Fruit fly (Drosophila melanogaster): ENCODE measurements around the gene CG31523.

CG31523 gene

dm6 chr3R:4433441-4434077, 45.4 kb downstream of the CG31523 start, which contains the start of the genes eIF3a and CG1074 (continued):
- TF ChIP-seq CG11093 (GFP tag; IDR thresholded peaks at IDR 0.05) (0 out of 3 replicates have a peak, but pooled peaks have one; percentile 8), CG8388 (GFP tag; optimal IDR thresholded peaks at IDR 0.05) (no peak), CG14860 (GFP tag; IDR thresholded peaks at IDR 0.05; ENCODE audit: partially characterized antibody) (peak; percentile 97), zen (tag; optimal IDR thresholded peaks at IDR 0.05) (peak; percentile 84), CG10274 (GFP tag; optimal IDR thresholded peaks at IDR 0.05) (peak; percentile 39), ind (GFP tag; optimal IDR thresholded peaks at IDR 0.05) (peak; percentile 16), nmo (GFP tag; optimal IDR thresholded peaks at IDR 0.05) (peak; percentile 77), sr (GFP tag; IDR thresholded peaks at IDR 0.05) (peak; percentile 69; the same call in 2 of the 3 replicates), gsb-n (tag; optimal IDR thresholded peaks at IDR 0.05) (no peak), dysf (GFP tag; IDR thresholded peaks at IDR 0.05) (peak; percentile 40; the same call in 1 of the 3 replicates), CG12769 (tag; optimal IDR thresholded peaks at IDR 0.05) (no peak), CHES-1-like (GFP tag; optimal IDR thresholded peaks at IDR 0.05) (peak; percentile 75), shn (GFP tag; optimal IDR thresholded peaks at IDR 0.05) (peak; percentile 51), CG18619 (GFP tag; optimal IDR thresholded peaks at IDR 0.05) (peak; percentile 70), sc (optimal IDR thresholded peaks at IDR 0.05) (no peak), sc (GFP tag; optimal IDR thresholded peaks at IDR 0.05) (no peak), D (optimal IDR thresholded peaks at IDR 0.05) (no peak), D (GFP tag; optimal IDR thresholded peaks at IDR 0.05) (no peak), lbe (GFP tag; optimal IDR thresholded peaks at IDR 0.05) (peak; percentile 64), PHDP (tag; optimal IDR thresholded peaks at IDR 0.05) (peak; percentile 49), CG6813 (GFP tag; optimal IDR thresholded peaks at IDR 0.05) (no peak), H2.0 (GFP tag; IDR thresholded peaks at IDR 0.05) (peak; percentile 31; the same call in 1 of the 2 replicates), eve (GFP tag; optimal IDR thresholded peaks at IDR 0.05) (no peak), CG5245 (GFP tag; optimal IDR thresholded peaks at IDR 0.05) (peak; percentile 35), Hand (GFP tag; optimal IDR thresholded peaks at IDR 0.05) (peak; percentile 35), Usf (GFP tag; optimal IDR thresholded peaks at IDR 0.05) (no peak), ranshi (GFP tag; IDR thresholded peaks at IDR 0.05) (peak; percentile 64), CG11696 (GFP tag; IDR thresholded peaks at IDR 0.05) (peak; percentile 67), tin (GFP tag; optimal IDR thresholded peaks at IDR 0.05) (peak; percentile 64), unpg (GFP tag; optimal IDR thresholded peaks at IDR 0.05) (no peak), D19A (tag; optimal IDR thresholded peaks at IDR 0.05) (no peak), peb (GFP tag; IDR thresholded peaks at IDR 0.05) (no peak), CG17186 (GFP tag; optimal IDR thresholded peaks at IDR 0.05) (peak; percentile 90), CG13287 (GFP tag; IDR thresholded peaks at IDR 0.05; ENCODE audit: partially characterized antibody) (peak; percentile 97), CG33557 (GFP tag; optimal IDR thresholded peaks at IDR 0.05) (peak; percentile 56), Nf-YB (GFP tag; optimal IDR thresholded peaks at IDR 0.05) (peak; percentile 32), Elba2 (GFP tag; optimal IDR thresholded peaks at IDR 0.05) (peak; percentile 11), pzg (GFP tag; optimal IDR thresholded peaks at IDR 0.05) (peak; percentile 95), Hsf (GFP tag; optimal IDR thresholded peaks at IDR 0.05) (peak; percentile 65), Pdp1 (GFP tag; optimal IDR thresholded peaks at IDR 0.05) (peak; percentile 63 to 72), Dad (GFP tag; optimal IDR thresholded peaks at IDR 0.05) (peak; percentile 75), fd102C (GFP tag; optimal IDR thresholded peaks at IDR 0.05) (peak; percentile 58), CG10366 (GFP tag; IDR thresholded peaks at IDR 0.05) (no peak; the same call in 1 of the 2 replicates), dan (GFP tag; IDR thresholded peaks at IDR 0.05) (no peak), CG4707 (GFP tag; optimal IDR thresholded peaks at IDR 0.05) (no peak), CG6765 (GFP tag; optimal IDR thresholded peaks at IDR 0.05) (peak; percentile 73), emc (GFP tag; optimal IDR thresholded peaks at IDR 0.05) (peak; percentile 28), gcm2 (GFP tag; optimal IDR thresholded peaks at IDR 0.05) (peak; percentile 51), Bteb2 (GFP tag; optimal IDR thresholded peaks at IDR 0.05) (peak; percentile 31), CG4820 (GFP tag; optimal IDR thresholded peaks at IDR 0.05) (no peak)
